Worm (Caenorhabditis elegans) whole organism, young adult: ENCODE results near the gene arrd-16.

Experiments
- B0035.1 ChIP-seq: sonication (generic microtip); optimal IDR thresholded peaks from 2 replicates; lab custom pipeline; 2016; ENCODE audit warnings: missing genetic modification characterization, mild to moderate bottlenecking, missing compliant biosample characterization, missing genotype, missing genetic modification reagents
- B0336.3 ChIP-seq: fragments of 200-800 bp; sonication (Bioruptor generic); IDR thresholded peaks from 2 replicates; pipeline ENCODE4 v1.3.6; 2022; ENCODE audit warnings: missing genetic modification characterization, missing compliant biosample characterization
- C06A6.2 ChIP-seq: fragments of 200-800 bp; sonication (Bioruptor generic); conservative IDR thresholded peaks from 2 replicates; pipeline ENCODE4 v1.3.6; 2022; ENCODE audit warnings: missing genetic modification characterization, missing compliant biosample characterization
- F22D6.2 ChIP-seq: sonication (generic microtip); optimal IDR thresholded peaks from 2 replicates; lab custom pipeline; 2016; ENCODE audit warnings: mild to moderate bottlenecking, missing genetic modification characterization, missing compliant biosample characterization
- F49E8.2 ChIP-seq: sonication (generic microtip); optimal IDR thresholded peaks from 3 replicates; lab custom pipeline; 2017; ENCODE audit warnings: missing genetic modification characterization, mild to moderate bottlenecking, missing compliant biosample characterization, antibody characterized with exemption, moderate library complexity; ENCODE audit not compliant: insufficient read depth
- K12H6.12 ChIP-seq: fragments of 200-800 bp; sonication (Bioruptor generic); optimal IDR thresholded peaks from 2 replicates; lab custom pipeline; 2018; ENCODE audit warnings: mild to moderate bottlenecking, missing genetic modification characterization, missing compliant biosample characterization
- T07F8.4 ChIP-seq: sonication (generic microtip); optimal IDR thresholded peaks from 2 replicates; lab custom pipeline; 2016; ENCODE audit warnings: mild to moderate bottlenecking, missing genetic modification characterization, moderate library complexity, missing compliant biosample characterization
- Y53G8AR.9 ChIP-seq: fragments of 200-800 bp; sonication (Bioruptor generic); conservative IDR thresholded peaks from 2 replicates; pipeline ENCODE4 v1.3.6; 2022; ENCODE audit warnings: missing genetic modification reagents, missing genetic modification characterization, missing compliant biosample characterization
- Y67H2A.10 ChIP-seq: fragments of 200-800 bp; sonication (Bioruptor generic); conservative IDR thresholded peaks from 2 replicates; pipeline ENCODE4 v1.3.6; 2022; ENCODE audit warnings: missing genetic modification reagents, missing genetic modification characterization, missing compliant biosample characterization
- Y95B8A.8 ChIP-seq: fragments of 200-800 bp; sonication (Bioruptor generic); IDR thresholded peaks from 2 replicates; pipeline ENCODE4 v1.3.6; 2022; ENCODE audit warnings: missing genetic modification reagents, missing genetic modification characterization, missing compliant biosample characterization
- ZK185.1 ChIP-seq: sonication (generic microtip); optimal IDR thresholded peaks from 2 replicates; lab custom pipeline; 2016; ENCODE audit warnings: mild to moderate bottlenecking, missing genetic modification characterization, missing compliant biosample characterization; ENCODE audit not compliant: poor library complexity, severe bottlenecking
- akir-1 ChIP-seq: fragments of 200-800 bp; sonication (Bioruptor generic); optimal IDR thresholded peaks from 2 replicates; lab custom pipeline; 2018; ENCODE audit warnings: mild to moderate bottlenecking, missing genetic modification characterization, moderate library complexity, missing compliant biosample characterization
- athp-1 ChIP-seq: sonication (generic microtip); optimal IDR thresholded peaks from 2 replicates; lab custom pipeline; 2017; ENCODE audit warnings: mild to moderate bottlenecking, missing genetic modification characterization, missing compliant biosample characterization
- attf-3 ChIP-seq: fragments of 200-800 bp; sonication (Bioruptor generic); conservative IDR thresholded peaks from 2 replicates; pipeline ENCODE4 v1.3.6; 2022; ENCODE audit warnings: missing genetic modification reagents, missing genetic modification characterization, missing compliant biosample characterization
- cebp-2 ChIP-seq: fragments of 200-800 bp; sonication (Bioruptor generic); IDR thresholded peaks from 2 replicates; pipeline ENCODE4 v1.3.6; 2022; ENCODE audit warnings: missing genetic modification characterization, missing compliant biosample characterization
- ceh-27 ChIP-seq: fragments of 200-800 bp; sonication (Bioruptor generic); optimal IDR thresholded peaks from 2 replicates; lab custom pipeline; 2018; ENCODE audit warnings: mild to moderate bottlenecking, missing genetic modification characterization, moderate library complexity, missing compliant biosample characterization
- chd-7 ChIP-seq: sonication (generic microtip); optimal IDR thresholded peaks from 2 replicates; lab custom pipeline; 2016; ENCODE audit warnings: mild to moderate bottlenecking, missing genetic modification characterization, moderate library complexity, missing compliant biosample characterization
- die-1 ChIP-seq: sonication (generic microtip); optimal IDR thresholded peaks from 2 replicates; lab custom pipeline; 2016; ENCODE audit warnings: missing genotype, mild to moderate bottlenecking, missing genetic modification characterization, missing compliant biosample characterization
- dox-1 ChIP-seq: fragments of 200-800 bp; sonication (Bioruptor generic); IDR thresholded peaks from 2 replicates; pipeline ENCODE4 v1.3.6; 2022; ENCODE audit warnings: missing genetic modification reagents, missing genetic modification characterization, missing compliant biosample characterization
- dpff-1 ChIP-seq: sonication (generic microtip); optimal IDR thresholded peaks from 2 replicates; lab custom pipeline; 2017; ENCODE audit warnings: mild to moderate bottlenecking, missing genetic modification characterization, missing compliant biosample characterization
- ekl-4 ChIP-seq: fragments of 200-800 bp; sonication (Bioruptor generic); IDR thresholded peaks from 2 replicates; pipeline ENCODE4 v1.3.6; 2022; ENCODE audit warnings: missing genetic modification reagents, missing genetic modification characterization, missing compliant biosample characterization
- ets-4 ChIP-seq: fragments of 200-800 bp; sonication (Bioruptor generic); optimal IDR thresholded peaks from 2 replicates; lab custom pipeline; 2018; ENCODE audit warnings: mild to moderate bottlenecking, missing genetic modification characterization, missing compliant biosample characterization
- him-1 ChIP-seq: sonication (generic microtip); optimal IDR thresholded peaks from 2 replicates; lab custom pipeline; 2016; ENCODE audit warnings: missing genotype, missing genetic modification reagents, missing genetic modification characterization, missing compliant biosample characterization
- hlh-12 ChIP-seq: sonication (generic microtip); optimal IDR thresholded peaks from 2 replicates; lab custom pipeline; 2016; ENCODE audit warnings: missing genetic modification characterization, missing compliant biosample characterization
- hlh-26 ChIP-seq: fragments of 200-800 bp; sonication (Bioruptor generic); conservative IDR thresholded peaks from 2 replicates; pipeline ENCODE4 v1.3.6; 2022; ENCODE audit warnings: missing genetic modification reagents, missing genetic modification characterization, missing compliant biosample characterization
- hmg-20 ChIP-seq: fragments of 200-800 bp; sonication (Bioruptor generic); IDR thresholded peaks from 2 replicates; pipeline ENCODE4 v1.3.6; 2022; ENCODE audit warnings: missing genetic modification reagents, missing genetic modification characterization, missing compliant biosample characterization
- hrde-1 ChIP-seq: sonication (generic microtip); optimal IDR thresholded peaks from 2 replicates; lab custom pipeline; 2016; ENCODE audit warnings: missing genetic modification characterization, mild to moderate bottlenecking, missing compliant biosample characterization, moderate library complexity, missing genotype, missing genetic modification reagents, borderline replicate concordance
- let-526 ChIP-seq: fragments of 200-800 bp; sonication (Bioruptor generic); IDR thresholded peaks from 2 replicates; pipeline ENCODE4 v1.3.6; 2022; ENCODE audit warnings: missing genetic modification reagents, missing genetic modification characterization, missing compliant biosample characterization
- lsy-27 ChIP-seq: sonication (generic microtip); optimal IDR thresholded peaks from 2 replicates; lab custom pipeline; 2017; ENCODE audit warnings: missing genetic modification characterization, mild to moderate bottlenecking, missing compliant biosample characterization, antibody characterized with exemption, missing genotype, borderline replicate concordance; ENCODE audit not compliant: insufficient read depth
- madf-10 ChIP-seq: sonication (generic microtip); optimal IDR thresholded peaks from 2 replicates; lab custom pipeline; 2016; ENCODE audit warnings: mild to moderate bottlenecking, missing genetic modification characterization, missing compliant biosample characterization
- madf-6 ChIP-seq: fragments of 200-800 bp; sonication (Bioruptor generic); IDR thresholded peaks from 2 replicates; pipeline ENCODE4 v1.3.6; 2022; ENCODE audit warnings: missing genetic modification reagents, missing genetic modification characterization, missing compliant biosample characterization
- nfya-2 ChIP-seq: fragments of 200-800 bp; sonication (Bioruptor generic); IDR thresholded peaks from 2 replicates; pipeline ENCODE4 v1.3.6; 2022; ENCODE audit warnings: missing genetic modification reagents, missing genetic modification characterization, missing compliant biosample characterization
- pbrm-1 ChIP-seq: fragments of 200-800 bp; sonication (Bioruptor generic); IDR thresholded peaks from 2 replicates; pipeline ENCODE4 v1.3.6; 2022; ENCODE audit warnings: missing genetic modification reagents, missing genetic modification characterization, missing compliant biosample characterization
- rec-8 ChIP-seq, 2 experiments: sonication (generic microtip); optimal IDR thresholded peaks; 2 replicates each; lab custom pipeline; 2016; ENCODE audit warnings: mild to moderate bottlenecking in 2 of 2, missing genetic modification characterization in 2 of 2, missing genetic modification reagents in 2 of 2, missing genotype in 2 of 2, missing biosample characterization in 1 of 2, missing compliant biosample characterization in 1 of 2, moderate library complexity in 1 of 2
- repo-1 ChIP-seq: sonication (generic microtip); optimal IDR thresholded peaks from 2 replicates; lab custom pipeline; 2017; ENCODE audit warnings: mild to moderate bottlenecking, missing genetic modification characterization, missing compliant biosample characterization
- snpc-1.1 ChIP-seq: sonication (generic microtip); optimal IDR thresholded peaks from 2 replicates; lab custom pipeline; 2017; ENCODE audit warnings: missing genetic modification characterization, mild to moderate bottlenecking, missing compliant biosample characterization, antibody characterized with exemption, moderate library complexity, missing genotype, missing genetic modification reagents; ENCODE audit not compliant: insufficient read depth
- tbp1 ChIP-seq: fragments of 200-800 bp; sonication (Bioruptor generic); optimal IDR thresholded peaks from 2 replicates; lab custom pipeline; 2018; ENCODE audit warnings: mild to moderate bottlenecking, missing genetic modification characterization, missing compliant biosample characterization
- tlf-1 ChIP-seq: fragments of 200-800 bp; sonication (Bioruptor generic); optimal IDR thresholded peaks from 2 replicates; lab custom pipeline; 2018; ENCODE audit warnings: mild to moderate bottlenecking, missing genetic modification characterization, missing compliant biosample characterization
- ztf-22 ChIP-seq: fragments of 200-800 bp; sonication (Bioruptor generic); optimal IDR thresholded peaks from 2 replicates; lab custom pipeline; 2018; ENCODE audit warnings: mild to moderate bottlenecking, missing genetic modification characterization, moderate library complexity, missing compliant biosample characterization
- ztf-25 ChIP-seq: fragments of 200-800 bp; sonication (Bioruptor generic); IDR thresholded peaks from 2 replicates; pipeline ENCODE4 v1.3.6; 2022; ENCODE audit warnings: missing genetic modification reagents, missing genetic modification characterization, missing compliant biosample characterization
- ztf-26 ChIP-seq: sonication (generic microtip); optimal IDR thresholded peaks from 2 replicates; lab custom pipeline; 2017; ENCODE audit warnings: missing genetic modification characterization, missing compliant biosample characterization
- ztf-28 ChIP-seq: fragments of 200-800 bp; sonication (Bioruptor generic); IDR thresholded peaks from 2 replicates; pipeline ENCODE4 v1.3.6; 2022; ENCODE audit warnings: missing genetic modification reagents, missing genetic modification characterization, missing compliant biosample characterization

arrd-16 gene

DNA sequence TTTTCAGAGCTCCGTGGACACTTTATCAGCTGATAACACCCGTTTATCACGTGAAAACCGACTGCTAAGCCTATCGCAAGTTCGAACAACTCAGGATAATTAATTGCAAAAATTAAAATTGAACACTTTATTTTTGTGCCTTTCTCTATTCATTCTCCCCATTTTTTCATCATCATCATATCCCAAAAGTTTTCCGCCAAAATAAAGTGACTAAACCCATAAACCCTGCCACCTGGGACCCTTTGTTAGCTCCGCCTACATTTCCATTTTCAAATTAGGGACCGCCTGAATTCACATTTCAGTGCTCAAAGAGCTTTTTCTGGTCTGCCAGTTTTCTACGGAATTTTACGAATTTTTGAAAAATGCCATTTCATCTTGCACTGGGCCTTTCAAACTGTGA is at the start of gene arrd-16:
Gene arrd-16, plus strand, starts transcription at position 301 of the 400 bp plus-strand sequence.
- TF ChIP-seq repo-1 (tag; lab: Kevin White, UChicago) (no peak), nfya-2 (GFP tag; lab: Robert Waterston, UW) (no peak), cebp-2 (GFP tag; lab: Robert Waterston, UW) (no peak), madf-10 (tag; lab: Kevin White, UChicago) (no peak), attf-3 (no peak), ztf-28 (GFP tag; lab: Robert Waterston, UW) (no peak), dpff-1 (tag; lab: Kevin White, UChicago) (no peak), hmg-20 (GFP tag; lab: Robert Waterston, UW) (no peak), lsy-27 (no peak), ztf-22 (GFP tag; lab: Kevin White, UChicago) (no peak), pbrm-1 (no peak), snpc-1.1 (no peak), akir-1 (GFP tag; lab: Kevin White, UChicago) (no peak), ztf-25 (GFP tag; lab: Robert Waterston, UW) (no peak), madf-6 (no peak), hrde-1 (tag; lab: Kevin White, UChicago) (no peak), B0035.1 (tag; lab: Kevin White, UChicago) (no peak), ets-4 (GFP tag; lab: Kevin White, UChicago) (no peak), Y67H2A.10 (GFP tag; lab: Robert Waterston, UW) (no peak), hlh-26 (no peak)
- TF ChIP-seq, all 124 proteins: peak for 0

ce11 chrIII:12436215-12436614 is 48.3 kb upstream of the arrd-16 start, which contains the start of gene fbxa-218:
TSS of gene fbxa-218 (plus strand) at chrIII:12436515.
- no peak for TF ChIP-seq ekl-4 (GFP tag; lab: Robert Waterston, UW)
- TF ChIP-seq chd-7 (tag; lab: Kevin White, UChicago), result no peak
- no peak for TF ChIP-seq akir-1 (GFP tag; lab: Kevin White, UChicago)
- no peak for TF ChIP-seq ztf-26
- TF ChIP-seq ztf-28 (GFP tag; lab: Robert Waterston, UW), result no peak
- TF ChIP-seq hlh-12 (tag; lab: Kevin White, UChicago), result no peak
- no peak for TF ChIP-seq K12H6.12
- TF ChIP-seq madf-6, result no peak
- no peak for TF ChIP-seq let-526 (GFP tag; lab: Robert Waterston, UW)
- TF ChIP-seq Y95B8A.8 (GFP tag; lab: Robert Waterston, UW), result no peak
- no peak for TF ChIP-seq tbp1 (GFP tag; lab: Kevin White, UChicago)
- TF ChIP-seq T07F8.4, result no peak
- no peak for TF ChIP-seq B0336.3 (GFP tag; lab: Robert Waterston, UW)
- TF ChIP-seq C06A6.2, result no peak
- TF ChIP-seq die-1 (tag; lab: Kevin White, UChicago), result no peak
- TF ChIP-seq Y53G8AR.9, result no peak
- TF ChIP-seq F49E8.2 (tag; lab: Kevin White, UChicago), result no peak
- no peak for TF ChIP-seq hmg-20 (GFP tag; lab: Robert Waterston, UW)

DNA sequence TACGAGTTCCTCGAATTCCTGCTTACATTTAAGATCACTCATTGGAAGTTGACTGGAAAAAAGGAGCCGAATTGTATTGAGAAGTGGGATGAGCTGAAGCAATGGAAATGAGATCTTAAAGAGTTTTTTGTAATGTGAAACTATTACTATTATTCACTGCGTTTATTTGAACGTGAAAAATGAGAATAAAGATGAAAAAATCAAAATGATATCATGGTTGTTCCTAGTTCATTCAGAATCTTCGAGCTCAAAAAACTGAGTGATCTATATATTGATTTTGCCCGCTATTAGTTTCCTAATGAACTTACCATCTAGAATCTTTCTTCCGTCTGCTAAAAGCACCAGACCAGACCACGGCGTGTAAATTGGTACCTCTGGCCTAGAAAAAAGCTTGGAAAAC is 47.5 kb upstream of the arrd-16 start:
- TF ChIP-seq F22D6.2 (tag; lab: Kevin White, UChicago), result no peak
- no peak for TF ChIP-seq ceh-27
- TF ChIP-seq him-1, result no peak
- TF ChIP-seq ztf-22 (GFP tag; lab: Kevin White, UChicago), result no peak
- TF ChIP-seq akir-1 (GFP tag; lab: Kevin White, UChicago), result no peak
- TF ChIP-seq ZK185.1 (tag; lab: Kevin White, UChicago), result no peak
- TF ChIP-seq athp-1 (tag; lab: Kevin White, UChicago), result no peak
- no peak for TF ChIP-seq tlf-1
- TF ChIP-seq dox-1 (GFP tag; lab: Robert Waterston, UW), result no peak
- no peak for TF ChIP-seq rec-8 (tag; optimal IDR thresholded peaks at IDR 0.05; lab: Kevin White, UChicago)
- TF ChIP-seq, all 124 proteins: peak for 0
